Fruit fly (Drosophila melanogaster) whole organism, embryonic: Measurements from ENCODE around the gene Nep6.

Experiments used
- ATbp ChIP-seq: fragments of 200-800 bp; sonication (Bioruptor generic); optimal IDR thresholded peaks from 2 replicates; lab custom pipeline; 2017; ENCODE audit warnings: missing biosample characterization, mild to moderate bottlenecking, missing genetic modification characterization, missing genetic modification reagents
- Bgb ChIP-seq: fragments of 200-800 bp; sonication (Bioruptor generic); IDR thresholded peaks from 2 replicates; pipeline ENCODE4 v1.3.6; 2022; ENCODE audit warnings: missing biosample characterization, missing genetic modification characterization; ENCODE audit not compliant: partially characterized antibody
- CG11560 ChIP-seq: fragments of 200-800 bp; sonication (Bioruptor generic); IDR thresholded peaks from 3 replicates; pipeline ENCODE4 v1.3.6; 2022; ENCODE audit warnings: missing biosample characterization, missing genetic modification characterization
- CG12219 ChIP-seq: fragments of 200-800 bp; sonication (Bioruptor generic); optimal IDR thresholded peaks from 3 replicates; lab custom pipeline; 2018; ENCODE audit warnings: missing biosample characterization, mild to moderate bottlenecking, missing genetic modification characterization
- CG12391 ChIP-seq: fragments of 200-800 bp; sonication (Bioruptor generic); optimal IDR thresholded peaks from 3 replicates; lab custom pipeline; 2018; ENCODE audit warnings: missing biosample characterization, mild to moderate bottlenecking, missing genetic modification characterization, moderate library complexity
- CG14667 ChIP-seq: fragments of 200-800 bp; sonication (Bioruptor generic); IDR thresholded peaks from 2 replicates; pipeline ENCODE4 v1.3.6; 2022; ENCODE audit warnings: missing biosample characterization, missing genetic modification characterization
- CG15696 ChIP-seq: fragments of 200-800 bp; sonication (Bioruptor generic); optimal IDR thresholded peaks from 2 replicates; lab custom pipeline; 2019; ENCODE audit warnings: missing biosample characterization, mild to moderate bottlenecking, missing genetic modification characterization, moderate library complexity
- CG1603 ChIP-seq: fragments of 200-800 bp; sonication (Bioruptor generic); optimal IDR thresholded peaks from 2 replicates; lab custom pipeline; 2019; ENCODE audit warnings: missing biosample characterization, mild to moderate bottlenecking, missing genetic modification characterization, moderate library complexity
- CG17186 ChIP-seq: fragments of 200-800 bp; sonication (Bioruptor generic); optimal IDR thresholded peaks from 3 replicates; lab custom pipeline; 2017; ENCODE audit warnings: missing biosample characterization, missing genetic modification reagents, missing genetic modification characterization
- CG18011 ChIP-seq: fragments of 200-800 bp; sonication (Bioruptor generic); optimal IDR thresholded peaks from 2 replicates; lab custom pipeline; 2017; ENCODE audit warnings: missing biosample characterization, missing genetic modification characterization, mild to moderate bottlenecking, moderate library complexity, missing genotype
- CG18764 ChIP-seq: fragments of 200-800 bp; sonication (Bioruptor generic); optimal IDR thresholded peaks from 3 replicates; lab custom pipeline; 2016; ENCODE audit warnings: missing biosample characterization, missing genetic modification characterization
- CG32532 ChIP-seq: fragments of 200-800 bp; sonication (Bioruptor generic); IDR thresholded peaks from 2 replicates; pipeline ENCODE4 v1.3.6; 2022; ENCODE audit warnings: missing biosample characterization, missing genetic modification characterization
- CG34376 ChIP-seq: fragments of 200-800 bp; sonication (Bioruptor generic); optimal IDR thresholded peaks from 2 replicates; lab custom pipeline; 2018; ENCODE audit warnings: missing biosample characterization, mild to moderate bottlenecking, missing genetic modification characterization
- CG3726 ChIP-seq: fragments of 200-800 bp; sonication (Bioruptor generic); IDR thresholded peaks from 3 replicates; pipeline ENCODE4, ENCODE4 v1.3.6; 2022; ENCODE audit warnings: missing biosample characterization, missing genetic modification characterization
- CG6272 ChIP-seq: fragments of 200-800 bp; sonication (Bioruptor generic); IDR thresholded peaks from 2 replicates; pipeline ENCODE4 v1.3.6; 2022; ENCODE audit warnings: missing biosample characterization, missing genetic modification characterization
- CG7357 ChIP-seq: fragments of 200-800 bp; sonication (Bioruptor generic); IDR thresholded peaks from 3 replicates; pipeline ENCODE4 v1.3.6; 2022; ENCODE audit warnings: missing biosample characterization, missing genetic modification characterization
- CG7786 ChIP-seq: fragments of 200-800 bp; sonication (Bioruptor generic); optimal IDR thresholded peaks from 2 replicates; lab custom pipeline; 2016; ENCODE audit warnings: missing biosample characterization, missing genetic modification characterization
- CG7987 ChIP-seq: fragments of 200-800 bp; sonication (Bioruptor generic); optimal IDR thresholded peaks from 2 replicates; lab custom pipeline; 2018; ENCODE audit warnings: missing biosample characterization, mild to moderate bottlenecking, missing genetic modification characterization, moderate library complexity
- CTCF ChIP-seq: fragments of 200-800 bp; sonication (Bioruptor generic); optimal IDR thresholded peaks from 2 replicates; lab custom pipeline; 2017; ENCODE audit warnings: missing biosample characterization, mild to moderate bottlenecking, missing genetic modification characterization, moderate library complexity
- Chrac-16 ChIP-seq: fragments of 200-800 bp; sonication (Bioruptor generic); optimal IDR thresholded peaks from 3 replicates; lab custom pipeline; 2016; ENCODE audit warnings: missing biosample characterization, missing genetic modification characterization
- Hmr ChIP-seq: fragments of 200-800 bp; sonication (Bioruptor generic); optimal IDR thresholded peaks from 3 replicates; lab custom pipeline; 2017; ENCODE audit warnings: mild to moderate bottlenecking, missing biosample characterization, missing genetic modification reagents, missing genetic modification characterization
- Mes4 ChIP-seq: fragments of 200-800 bp; sonication (Bioruptor generic); optimal IDR thresholded peaks from 2 replicates; lab custom pipeline; 2016; ENCODE audit warnings: missing biosample characterization, missing genetic modification characterization
- Oli ChIP-seq: fragments of 200-800 bp; sonication (Bioruptor generic); optimal IDR thresholded peaks from 2 replicates; lab custom pipeline; 2018; ENCODE audit warnings: missing biosample characterization, mild to moderate bottlenecking, missing genetic modification characterization, moderate library complexity
- Poxn ChIP-seq: fragments of 200-800 bp; sonication (Bioruptor generic); IDR thresholded peaks from 2 replicates; pipeline ENCODE4 v1.3.6; 2022; ENCODE audit warnings: missing biosample characterization, missing genetic modification characterization
- Ptx1 ChIP-seq: fragments of 200-800 bp; sonication (Bioruptor generic); IDR thresholded peaks from 2 replicates; pipeline ENCODE4 v1.3.6; 2022; ENCODE audit warnings: missing biosample characterization, missing genetic modification characterization
- Scr ChIP-seq: fragments of 200-800 bp; sonication (Bioruptor generic); IDR thresholded peaks from 2 replicates; pipeline ENCODE4 v1.3.6; 2022; ENCODE audit warnings: missing biosample characterization, missing genetic modification characterization; ENCODE audit not compliant: partially characterized antibody
- Trl ChIP-seq, 3 experiments: fragments of >200 bp in 2 of 3; fragments of 200-800 bp in 1 of 3; sonication (Bioruptor generic) in 1 of 3; optimal IDR thresholded peaks; 2 replicates in 1 of 3; 3 replicates in 2 of 3; lab custom pipeline; 2016 to 2017; ENCODE audit warnings: missing biosample characterization in 1 of 3, missing genetic modification characterization in 1 of 3
- Xbp1 ChIP-seq: fragments of 200-800 bp; sonication (Bioruptor generic); optimal IDR thresholded peaks from 3 replicates; lab custom pipeline; 2016; ENCODE audit warnings: missing biosample characterization, mild to moderate bottlenecking, missing genetic modification characterization
- Xrp1 ChIP-seq: fragments of 200-800 bp; sonication (Bioruptor generic); IDR thresholded peaks from 2 replicates; pipeline ENCODE4 v1.3.6; 2022; ENCODE audit warnings: missing biosample characterization, missing genetic modification characterization
- YL-1 ChIP-seq: fragments of 200-800 bp; sonication (Bioruptor generic); optimal IDR thresholded peaks from 3 replicates; lab custom pipeline; 2017; ENCODE audit warnings: missing biosample characterization, mild to moderate bottlenecking, missing genetic modification characterization
- bigmax ChIP-seq: fragments of 200-800 bp; sonication (Bioruptor generic); optimal IDR thresholded peaks from 2 replicates; lab custom pipeline; 2018; ENCODE audit warnings: missing biosample characterization, mild to moderate bottlenecking, missing genetic modification characterization
- cg ChIP-seq: fragments of 200-800 bp; sonication (Bioruptor generic); optimal IDR thresholded peaks from 3 replicates; lab custom pipeline; 2019; ENCODE audit warnings: missing biosample characterization, mild to moderate bottlenecking, missing genetic modification characterization, moderate library complexity
- cwo ChIP-seq: fragments of 200-800 bp; sonication (Bioruptor generic); optimal IDR thresholded peaks from 3 replicates; lab custom pipeline; 2017; ENCODE audit warnings: missing biosample characterization, missing genetic modification characterization, mild to moderate bottlenecking, moderate library complexity, missing genetic modification reagents
- dpn ChIP-seq, 2 experiments: fragments of 200-800 bp; sonication (Bioruptor generic); optimal IDR thresholded peaks; 3 replicates each; lab custom pipeline; 2016; ENCODE audit warnings: missing biosample characterization in 2 of 2, missing genetic modification characterization in 2 of 2
- eyg ChIP-seq: fragments of 200-800 bp; sonication (Bioruptor generic); optimal IDR thresholded peaks from 3 replicates; lab custom pipeline; 2016; ENCODE audit warnings: missing biosample characterization, missing genetic modification characterization
- her ChIP-seq: fragments of 200-800 bp; sonication (Bioruptor generic); optimal IDR thresholded peaks from 2 replicates; lab custom pipeline; 2016; ENCODE audit warnings: missing biosample characterization, missing genetic modification characterization
- lbe ChIP-seq: fragments of 200-800 bp; sonication (Bioruptor generic); optimal IDR thresholded peaks from 2 replicates; lab custom pipeline; 2016; ENCODE audit warnings: missing biosample characterization, mild to moderate bottlenecking, missing genetic modification characterization
- lilli ChIP-seq: fragments of 200-800 bp; sonication (Bioruptor generic); optimal IDR thresholded peaks from 3 replicates; lab custom pipeline; 2016; ENCODE audit warnings: missing biosample characterization, missing genetic modification characterization
- nom ChIP-seq: fragments of 200-800 bp; sonication (Bioruptor generic); optimal IDR thresholded peaks from 2 replicates; lab custom pipeline; 2017; ENCODE audit warnings: missing biosample characterization, missing genetic modification characterization, mild to moderate bottlenecking, moderate library complexity, missing genetic modification reagents
- oc ChIP-seq: fragments of 200-800 bp; sonication (Bioruptor generic); optimal IDR thresholded peaks from 2 replicates; lab custom pipeline; 2018; ENCODE audit warnings: missing biosample characterization, mild to moderate bottlenecking, missing genetic modification characterization, moderate library complexity
- onecut ChIP-seq: fragments of 200-800 bp; sonication (Bioruptor generic); IDR thresholded peaks from 2 replicates; pipeline ENCODE4 v1.3.6; 2022; ENCODE audit warnings: missing biosample characterization, missing genetic modification characterization
- p53 ChIP-seq: fragments of 200-800 bp; sonication (Bioruptor generic); optimal IDR thresholded peaks from 2 replicates; lab custom pipeline; 2016; ENCODE audit warnings: missing biosample characterization, missing genetic modification characterization
- pnt ChIP-seq: fragments of 200-800 bp; sonication (Bioruptor generic); optimal IDR thresholded peaks from 3 replicates; lab custom pipeline; 2016; ENCODE audit warnings: missing biosample characterization, missing genetic modification characterization
- repo ChIP-seq: fragments of 200-800 bp; sonication (Bioruptor generic); optimal IDR thresholded peaks from 2 replicates; lab custom pipeline; 2016; ENCODE audit warnings: missing biosample characterization, missing genetic modification characterization
- rib ChIP-seq: fragments of 200-800 bp; sonication (Bioruptor generic); IDR thresholded peaks from 2 replicates; pipeline ENCODE4 v1.3.6; 2022; ENCODE audit warnings: missing biosample characterization, missing genetic modification characterization
- row ChIP-seq: fragments of 200-800 bp; sonication (Bioruptor generic); IDR thresholded peaks from 3 replicates; pipeline ENCODE4 v1.3.6; 2022; ENCODE audit warnings: missing biosample characterization, missing genetic modification characterization
- run ChIP-seq: fragments of 200-800 bp; sonication (Bioruptor generic); optimal IDR thresholded peaks from 3 replicates; lab custom pipeline; 2018; ENCODE audit warnings: missing biosample characterization, mild to moderate bottlenecking, missing genetic modification characterization
- slbo ChIP-seq: fragments of 200-800 bp; sonication (Bioruptor generic); IDR thresholded peaks from 2 replicates; pipeline ENCODE4 v1.3.6; 2022; ENCODE audit warnings: missing biosample characterization, missing genetic modification characterization
- toy ChIP-seq: fragments of 200-800 bp; sonication (Bioruptor generic); IDR thresholded peaks from 2 replicates; pipeline ENCODE4 v1.3.6; 2022; ENCODE audit warnings: missing biosample characterization, missing genetic modification characterization
- z ChIP-seq: fragments of 200-800 bp; sonication (Bioruptor generic); IDR thresholded peaks from 3 replicates; pipeline ENCODE4 v1.3.6; 2022; ENCODE audit warnings: missing biosample characterization, missing genetic modification characterization

Gene Nep6

dm6 chrX:12752196-12752595, 49.3 kb upstream of the Nep6 start (continued):
- TF ChIP-seq Trl (optimal IDR thresholded peaks at IDR 0.05; lab: Kevin White, UChicago) (peak in 1 of 2 experiments; percentile 29), Trl (GFP tag; optimal IDR thresholded peaks at IDR 0.05; lab: Kevin White, UChicago) (peak; percentile 99), pnt (GFP tag; lab: Kevin White, UChicago) (peak; percentile 99), onecut (GFP tag; lab: Robert Waterston, UW) (peak; percentile 97), cwo (GFP tag; lab: Kevin White, UChicago) (peak; percentile 95), p53 (GFP tag; lab: Kevin White, UChicago) (peak; percentile 92), her (GFP tag; lab: Kevin White, UChicago) (peak; percentile 98), Ptx1 (GFP tag; lab: Robert Waterston, UW) (peak; percentile 99), CG7786 (GFP tag; lab: Kevin White, UChicago) (peak; percentile 100), Hmr (GFP tag; lab: Kevin White, UChicago) (peak; percentile 99), CG34376 (peak; percentile 97), dpn (GFP tag; optimal IDR thresholded peaks at IDR 0.05; lab: Kevin White, UChicago) (peak; percentile 99 to 100), CG18011 (GFP tag; lab: Kevin White, UChicago) (peak; percentile 91), CG3726 (peak; percentile 98), CG17186 (peak; percentile 96), nom (GFP tag; lab: Kevin White, UChicago) (peak; percentile 99), Oli (tag; lab: Kevin White, UChicago) (peak; percentile 99), CG32532 (peak; percentile 100), CG18764 (GFP tag; lab: Kevin White, UChicago) (peak; percentile 98), slbo (GFP tag; lab: Robert Waterston, UW) (peak; percentile 100), lbe (GFP tag; lab: Kevin White, UChicago) (peak; percentile 99), CG7357 (GFP tag; lab: Robert Waterston, UW) (peak; percentile 96), Scr (GFP tag; lab: Robert Waterston, UW) (0 out of 2 replicates have a peak, but pooled peaks have one; percentile 26), CG11560 (tag; lab: Robert Waterston, UW) (peak; percentile 94), CG6272 (GFP tag; lab: Robert Waterston, UW) (peak; percentile 98), YL-1 (GFP tag; lab: Kevin White, UChicago) (peak; percentile 95), repo (GFP tag; lab: Kevin White, UChicago) (peak; percentile 99), bigmax (peak; percentile 81), Bgb (0 out of 2 replicates have a peak, but pooled peaks have one; percentile 6), Xbp1 (GFP tag; lab: Kevin White, UChicago) (peak; percentile 99), CG7987 (GFP tag; lab: Kevin White, UChicago) (peak; percentile 96), Mes4 (GFP tag; lab: Kevin White, UChicago) (peak; percentile 99), cg (GFP tag; lab: Kevin White, UChicago) (peak; percentile 30), CG12219 (GFP tag; lab: Kevin White, UChicago) (peak; percentile 99), rib (GFP tag; lab: Robert Waterston, UW) (peak; percentile 99), row (GFP tag; lab: Robert Waterston, UW) (peak; percentile 99), Chrac-16 (GFP tag; lab: Kevin White, UChicago) (peak; percentile 99), eyg (GFP tag; lab: Kevin White, UChicago) (peak; percentile 99), Poxn (GFP tag; lab: Robert Waterston, UW) (peak; percentile 90), oc (tag; lab: Kevin White, UChicago) (peak; percentile 98), CG15696 (tag; lab: Kevin White, UChicago) (peak; percentile 96), CG1603 (peak; percentile 98), CG14667 (GFP tag; lab: Robert Waterston, UW) (peak; percentile 98), ATbp (GFP tag; lab: Kevin White, UChicago) (peak; percentile 98), CG12391 (tag; lab: Kevin White, UChicago) (peak; percentile 99), CTCF (GFP tag; lab: Kevin White, UChicago) (peak; percentile 41), z (peak; percentile 86), Xrp1 (GFP tag; lab: Robert Waterston, UW) (peak; percentile 100), lilli (GFP tag; lab: Kevin White, UChicago) (peak; percentile 98), toy (GFP tag; lab: Robert Waterston, UW) (peak; percentile 98), run (tag; lab: Kevin White, UChicago) (peak; percentile 96)
